Fruit fly (Drosophila melanogaster) whole organism, embryonic: ENCODE data around the gene mEFG1.
A peak's percentile ranks its signal among the peaks of the same experiment; 100 is the strongest.

Experiments used
- Awh ChIP-seq: fragments of 200-800 bp; sonication (Bioruptor generic); IDR thresholded peaks from 2 replicates; pipeline ENCODE4, ENCODE4 v1.3.6; 2022; ENCODE audit warnings: missing biosample characterization, missing genetic modification characterization
- CG10274 ChIP-seq: fragments of 200-800 bp; sonication (Bioruptor generic); optimal IDR thresholded peaks from 3 replicates; lab custom pipeline; 2017; ENCODE audit warnings: missing biosample characterization, mild to moderate bottlenecking, missing genetic modification characterization
- CG10565 ChIP-seq: fragments of 200-800 bp; sonication (Bioruptor generic); optimal IDR thresholded peaks from 3 replicates; lab custom pipeline; 2016; ENCODE audit warnings: missing biosample characterization, mild to moderate bottlenecking, missing genetic modification characterization
- CG12155 ChIP-seq: fragments of 200-800 bp; sonication (Bioruptor generic); optimal IDR thresholded peaks from 3 replicates; lab custom pipeline; 2016; ENCODE audit warnings: missing biosample characterization, missing genetic modification characterization
- CG12299 ChIP-seq: fragments of 200-800 bp; sonication (Bioruptor generic); optimal IDR thresholded peaks from 2 replicates; lab custom pipeline; 2018; ENCODE audit warnings: missing biosample characterization, mild to moderate bottlenecking, missing genetic modification characterization
- CG13287 ChIP-seq: fragments of 200-800 bp; sonication (Bioruptor generic); IDR thresholded peaks from 2 replicates; pipeline ENCODE4 v1.3.6; 2022; ENCODE audit warnings: missing biosample characterization, missing genetic modification characterization; ENCODE audit not compliant: partially characterized antibody
- CG14014 ChIP-seq: fragments of 200-800 bp; sonication (Bioruptor generic); IDR thresholded peaks from 2 replicates; pipeline ENCODE4 v1.3.6; 2022; ENCODE audit warnings: missing biosample characterization, missing genetic modification characterization
- CG14050 ChIP-seq: fragments of 200-800 bp; sonication (Bioruptor generic); IDR thresholded peaks from 3 replicates; pipeline ENCODE4 v1.3.6; 2022; ENCODE audit warnings: missing biosample characterization, missing genetic modification characterization
- CG15479 ChIP-seq: fragments of 200-800 bp; sonication (Bioruptor generic); optimal IDR thresholded peaks from 3 replicates; lab custom pipeline; 2019; ENCODE audit warnings: missing biosample characterization, mild to moderate bottlenecking, missing genetic modification characterization, moderate library complexity
- CG15601 ChIP-seq: fragments of 200-800 bp; sonication (Bioruptor generic); optimal IDR thresholded peaks from 3 replicates; lab custom pipeline; 2019; ENCODE audit warnings: missing biosample characterization, mild to moderate bottlenecking, missing genetic modification characterization, moderate library complexity
- CG18764 ChIP-seq: fragments of 200-800 bp; sonication (Bioruptor generic); optimal IDR thresholded peaks from 3 replicates; lab custom pipeline; 2016; ENCODE audit warnings: missing biosample characterization, missing genetic modification characterization
- CG2129 ChIP-seq: fragments of 200-800 bp; sonication (Bioruptor generic); IDR thresholded peaks from 2 replicates; pipeline ENCODE4 v1.3.6; 2022; ENCODE audit warnings: missing biosample characterization, missing genetic modification characterization; ENCODE audit not compliant: partially characterized antibody
- CG3065 ChIP-seq: fragments of 200-800 bp; sonication (Bioruptor generic); optimal IDR thresholded peaks from 2 replicates; lab custom pipeline; 2016; ENCODE audit warnings: missing biosample characterization, missing genetic modification characterization
- CG31388 ChIP-seq: fragments of 200-800 bp; sonication (Bioruptor generic); optimal IDR thresholded peaks from 2 replicates; lab custom pipeline; 2016; ENCODE audit warnings: missing biosample characterization, missing genetic modification characterization
- CG31441 ChIP-seq: fragments of 200-800 bp; sonication (Bioruptor generic); IDR thresholded peaks from 2 replicates; pipeline ENCODE4 v1.3.6; 2022; ENCODE audit warnings: missing biosample characterization, missing genetic modification characterization
- CG42726 ChIP-seq: fragments of 200-800 bp; sonication (Bioruptor generic); IDR thresholded peaks from 2 replicates; pipeline ENCODE4 v1.3.6; 2022; ENCODE audit warnings: missing biosample characterization, missing genetic modification characterization; ENCODE audit not compliant: partially characterized antibody
- CG5180 ChIP-seq: fragments of 200-800 bp; sonication (Bioruptor generic); optimal IDR thresholded peaks from 3 replicates; lab custom pipeline; 2017; ENCODE audit warnings: missing biosample characterization, missing genetic modification characterization, mild to moderate bottlenecking, moderate library complexity, missing genetic modification reagents
- CG6689 ChIP-seq: fragments of 200-800 bp; sonication (Bioruptor generic); IDR thresholded peaks from 2 replicates; pipeline ENCODE4 v1.3.6; 2022; ENCODE audit warnings: missing biosample characterization, missing genetic modification characterization
- CG8478 ChIP-seq: fragments of >200 bp; optimal IDR thresholded peaks from 2 replicates; lab custom pipeline; 2018
- CG9609 ChIP-seq: fragments of 200-800 bp; sonication (Bioruptor generic); optimal IDR thresholded peaks from 3 replicates; lab custom pipeline; 2016; ENCODE audit warnings: missing biosample characterization, missing genetic modification characterization
- CG9817 ChIP-seq: fragments of 200-800 bp; sonication (Bioruptor generic); optimal IDR thresholded peaks from 2 replicates; lab custom pipeline; 2018; ENCODE audit warnings: missing biosample characterization, mild to moderate bottlenecking, missing genetic modification characterization, moderate library complexity
- CG9932 ChIP-seq: fragments of 200-800 bp; sonication (Bioruptor generic); IDR thresholded peaks from 2 replicates; pipeline ENCODE4 v1.3.6; 2022; ENCODE audit warnings: missing biosample characterization, missing genetic modification characterization
- Dll ChIP-seq: fragments of 200-800 bp; sonication (Bioruptor generic); IDR thresholded peaks from 4 replicates; pipeline ENCODE4 v1.3.6; 2022; ENCODE audit warnings: missing biosample characterization, missing genetic modification characterization; ENCODE audit not compliant: partially characterized antibody
- Hsf ChIP-seq: fragments of 200-800 bp; sonication (Bioruptor generic); optimal IDR thresholded peaks from 3 replicates; lab custom pipeline; 2016; ENCODE audit warnings: missing biosample characterization, missing genetic modification characterization
- Kr ChIP-seq: fragments of 200-800 bp; sonication (Bioruptor generic); optimal IDR thresholded peaks from 2 replicates; lab custom pipeline; 2017; ENCODE audit warnings: missing biosample characterization, mild to moderate bottlenecking, missing genetic modification characterization
- Lhr ChIP-seq: fragments of 200-800 bp; sonication (Bioruptor generic); optimal IDR thresholded peaks from 3 replicates; lab custom pipeline; 2017; ENCODE audit warnings: mild to moderate bottlenecking, missing biosample characterization, missing genetic modification reagents, missing genetic modification characterization
- Lim3 ChIP-seq: fragments of 200-800 bp; sonication (Bioruptor generic); IDR thresholded peaks from 2 replicates; pipeline ENCODE4 v1.3.6; 2022; ENCODE audit warnings: missing biosample characterization, missing genetic modification characterization
- MESR4 ChIP-seq: fragments of 200-800 bp; sonication (Bioruptor generic); optimal IDR thresholded peaks from 2 replicates; lab custom pipeline; 2018; ENCODE audit warnings: missing biosample characterization, mild to moderate bottlenecking, missing genetic modification characterization, moderate library complexity
- Mrtf ChIP-seq: fragments of 200-800 bp; sonication (Bioruptor generic); IDR thresholded peaks from 3 replicates; pipeline ENCODE4 v1.3.6; 2022; ENCODE audit warnings: missing biosample characterization, missing genetic modification characterization
- Nf-YB ChIP-seq: fragments of 200-800 bp; sonication (Bioruptor generic); optimal IDR thresholded peaks from 3 replicates; lab custom pipeline; 2019; ENCODE audit warnings: missing biosample characterization, mild to moderate bottlenecking, missing genetic modification characterization, moderate library complexity
- Poxn ChIP-seq: fragments of 200-800 bp; sonication (Bioruptor generic); IDR thresholded peaks from 2 replicates; pipeline ENCODE4 v1.3.6; 2022; ENCODE audit warnings: missing biosample characterization, missing genetic modification characterization
- Ssrp ChIP-seq: fragments of 200-800 bp; sonication (Bioruptor generic); optimal IDR thresholded peaks from 2 replicates; lab custom pipeline; 2018; ENCODE audit warnings: missing biosample characterization, mild to moderate bottlenecking, missing genetic modification characterization, moderate library complexity
- Stat92E ChIP-seq, 3 experiments: fragments of >200 bp in 2 of 3; fragments of 200-800 bp in 1 of 3; sonication (Bioruptor generic) in 1 of 3; optimal IDR thresholded peaks; 2 replicates each; lab custom pipeline; 2017 to 2019; ENCODE audit warnings: missing biosample characterization in 3 of 3, missing genetic modification characterization in 3 of 3, mild to moderate bottlenecking in 1 of 3, moderate library complexity in 1 of 3
- Taf1 ChIP-seq: fragments of 200-800 bp; sonication (Bioruptor generic); IDR thresholded peaks from 2 replicates; pipeline ENCODE4 v1.3.6; 2022; ENCODE audit warnings: missing biosample characterization, missing genetic modification characterization
- br ChIP-seq: fragments of >200 bp; optimal IDR thresholded peaks from 2 replicates; lab custom pipeline; 2017
- cad ChIP-seq: fragments of >200 bp; optimal IDR thresholded peaks from 2 replicates; lab custom pipeline; 2017; ENCODE audit warnings: missing biosample characterization, missing genetic modification characterization
- dan ChIP-seq: fragments of 200-800 bp; sonication (Bioruptor generic); IDR thresholded peaks from 2 replicates; pipeline ENCODE4 v1.3.6; 2022; ENCODE audit warnings: missing biosample characterization, missing genetic modification characterization
- danr ChIP-seq: fragments of 200-800 bp; sonication (Bioruptor generic); IDR thresholded peaks from 2 replicates; pipeline ENCODE4 v1.3.6; 2022; ENCODE audit warnings: missing biosample characterization, missing genetic modification characterization
- eve ChIP-seq, 2 experiments: fragments of >200 bp; optimal IDR thresholded peaks; 2 replicates each; lab custom pipeline; 2017; ENCODE audit warnings: missing biosample characterization in 2 of 2, missing genetic modification characterization in 2 of 2
- gro ChIP-seq: fragments of 200-800 bp; sonication (Bioruptor generic); optimal IDR thresholded peaks from 2 replicates; lab custom pipeline; 2016; ENCODE audit warnings: missing biosample characterization, missing genetic modification characterization
- gt ChIP-seq: fragments of 200-800 bp; sonication (Bioruptor generic); IDR thresholded peaks from 2 replicates; pipeline ENCODE4 v1.3.6; 2022; ENCODE audit warnings: missing biosample characterization, missing genetic modification characterization
- hkb ChIP-seq, 2 experiments: fragments of 200-800 bp in 1 of 2; fragments of >200 bp in 1 of 2; sonication (Bioruptor generic) in 1 of 2; IDR thresholded peaks in 1 of 2; optimal IDR thresholded peaks in 1 of 2; 2 replicates each; pipeline versions ENCODE4 v1.3.6 to Lab custom; 2017 to 2022; ENCODE audit warnings: missing biosample characterization in 1 of 2, missing genetic modification characterization in 1 of 2
- lmd ChIP-seq: fragments of 200-800 bp; sonication (Bioruptor generic); IDR thresholded peaks from 2 replicates; pipeline ENCODE4 v1.3.6; 2022; ENCODE audit warnings: missing biosample characterization, missing genetic modification characterization
- luna ChIP-seq: fragments of 200-800 bp; sonication (Bioruptor generic); optimal IDR thresholded peaks from 2 replicates; lab custom pipeline; 2016; ENCODE audit warnings: missing biosample characterization, missing genetic modification characterization
- nau ChIP-seq: fragments of 200-800 bp; sonication (Bioruptor generic); optimal IDR thresholded peaks from 3 replicates; lab custom pipeline; 2017; ENCODE audit warnings: missing biosample characterization, mild to moderate bottlenecking, missing genetic modification characterization, missing genetic modification reagents
- nom ChIP-seq: fragments of 200-800 bp; sonication (Bioruptor generic); optimal IDR thresholded peaks from 2 replicates; lab custom pipeline; 2017; ENCODE audit warnings: missing biosample characterization, missing genetic modification characterization, mild to moderate bottlenecking, moderate library complexity, missing genetic modification reagents
- repo ChIP-seq: fragments of 200-800 bp; sonication (Bioruptor generic); optimal IDR thresholded peaks from 2 replicates; lab custom pipeline; 2016; ENCODE audit warnings: missing biosample characterization, missing genetic modification characterization
- scrt ChIP-seq: fragments of 200-800 bp; sonication (Bioruptor generic); optimal IDR thresholded peaks from 2 replicates; lab custom pipeline; 2018; ENCODE audit warnings: missing biosample characterization, mild to moderate bottlenecking, missing genetic modification characterization, moderate library complexity
- shn ChIP-seq: fragments of 200-800 bp; sonication (Bioruptor generic); optimal IDR thresholded peaks from 3 replicates; lab custom pipeline; 2016; ENCODE audit warnings: missing biosample characterization, missing genetic modification characterization
- stc ChIP-seq: fragments of 200-800 bp; sonication (Bioruptor generic); IDR thresholded peaks from 2 replicates; pipeline ENCODE4 v1.3.6; 2022; ENCODE audit warnings: missing biosample characterization, missing genetic modification characterization
- ttk ChIP-seq: fragments of 200-800 bp; sonication (Bioruptor generic); IDR thresholded peaks from 2 replicates; pipeline ENCODE4 v2.1.2; 2022; ENCODE audit warnings: missing biosample characterization, missing genetic modification characterization

Gene mEFG1

dm6 chr2L:7258105-7258504, 35.2 kb upstream of the mEFG1 start (continued):
- TF ChIP-seq shn (GFP tag; lab: Kevin White, UChicago) (peak; percentile 29), CG10274 (GFP tag; lab: Kevin White, UChicago) (no peak), MESR4 (GFP tag; lab: Kevin White, UChicago) (no peak), Kr (GFP tag; lab: Kevin White, UChicago) (no peak), Stat92E (GFP tag; optimal IDR thresholded peaks at IDR 0.05; lab: Kevin White, UChicago) (no peak), CG18764 (GFP tag; lab: Kevin White, UChicago) (peak; percentile 41), CG12155 (peak; percentile 14), Poxn (GFP tag; lab: Robert Waterston, UW) (no peak), Mrtf (GFP tag; lab: Robert Waterston, UW) (peak; percentile 55; the same call in 2 of the 3 replicates), dan (GFP tag; lab: Robert Waterston, UW) (no peak), Awh (no peak), CG10565 (GFP tag; lab: Kevin White, UChicago) (no peak), Hsf (GFP tag; lab: Kevin White, UChicago) (peak; percentile 69), hkb (optimal IDR thresholded peaks at IDR 0.05; lab: Kevin White, UChicago) (no peak), hkb (GFP tag; IDR thresholded peaks at IDR 0.05; lab: Robert Waterston, UW) (no peak), danr (no peak), nau (GFP tag; lab: Kevin White, UChicago) (no peak), CG6689 (GFP tag; lab: Robert Waterston, UW) (0 out of 2 replicates have a peak, but pooled peaks have one; percentile 17), CG13287 (GFP tag; lab: Robert Waterston, UW) (no peak), lmd (GFP tag; lab: Robert Waterston, UW) (peak; percentile 45; the same call in 1 of the 2 replicates), luna (no peak), br (lab: Kevin White, UChicago) (no peak), CG9817 (tag; lab: Kevin White, UChicago) (peak; percentile 62), CG14050 (GFP tag; lab: Robert Waterston, UW) (peak; percentile 10; the same call in 1 of the 3 replicates), Lhr (peak; percentile 61), gt (GFP tag; lab: Robert Waterston, UW) (peak; percentile 30; the same call in 1 of the 2 replicates), nom (GFP tag; lab: Kevin White, UChicago) (no peak), eve (GFP tag; optimal IDR thresholded peaks at IDR 0.05; lab: Kevin White, UChicago) (no peak), CG31388 (GFP tag; lab: Kevin White, UChicago) (peak; percentile 13), CG15601 (tag; lab: Kevin White, UChicago) (peak; percentile 40), repo (GFP tag; lab: Kevin White, UChicago) (no peak), CG14014 (GFP tag; lab: Robert Waterston, UW) (peak; percentile 57; the same call in 1 of the 2 replicates), CG5180 (GFP tag; lab: Kevin White, UChicago) (no peak), CG2129 (GFP tag; lab: Robert Waterston, UW) (no peak), ttk (GFP tag; lab: Robert Waterston, UW) (no peak), Taf1 (GFP tag; lab: Robert Waterston, UW) (no peak), Nf-YB (GFP tag; lab: Kevin White, UChicago) (no peak), CG9932 (GFP tag; lab: Robert Waterston, UW) (peak; percentile 73), stc (GFP tag; lab: Robert Waterston, UW) (no peak), CG9609 (GFP tag; lab: Kevin White, UChicago) (peak; percentile 39), gro (peak; percentile 11), Lim3 (no peak), CG8478 (lab: Kevin White, UChicago) (no peak), Ssrp (tag; lab: Kevin White, UChicago) (peak; percentile 24), scrt (GFP tag; lab: Kevin White, UChicago) (peak; percentile 12), CG15479 (GFP tag; lab: Kevin White, UChicago) (no peak), Dll (no peak), CG3065 (GFP tag; lab: Kevin White, UChicago) (no peak), CG12299 (tag; lab: Kevin White, UChicago) (no peak), cad (GFP tag; lab: Kevin White, UChicago) (no peak), CG31441 (GFP tag; lab: Robert Waterston, UW) (no peak), CG42726 (GFP tag; lab: Robert Waterston, UW) (peak; percentile 58; the same call in 1 of the 2 replicates)
